Worm (Caenorhabditis elegans): ENCODE results near the gene bub-3.

ce11 chrII:13736089-13736488, 10.2 kb downstream of the bub-3 start, which contains the start of gene R06B9.5:
- TF ChIP-seq daf-19 (GFP tag; conservative IDR thresholded peaks at IDR 0.05) = no peak
- TF ChIP-seq snpc-4 (tag; optimal IDR thresholded peaks at IDR 0.05) = no peak
- TF ChIP-seq snpc-1.2 (GFP tag; IDR thresholded peaks at IDR 0.05) = no peak
- TF ChIP-seq mdt-29 (GFP tag; IDR thresholded peaks at IDR 0.05) = no peak
- no peak for TF ChIP-seq pha-4 (GFP tag; IDR thresholded peaks at IDR 0.05)
- TF ChIP-seq pha-4 (tag; optimal IDR thresholded peaks at IDR 0.05) = no peak
- no peak for TF ChIP-seq jun-1 (tag; optimal IDR thresholded peaks at IDR 0.05)
- no peak for TF ChIP-seq dpl-1 (GFP tag; optimal IDR thresholded peaks at IDR 0.05)
- no peak for TF ChIP-seq nhr-76 (tag; optimal IDR thresholded peaks at IDR 0.05)
- no peak for TF ChIP-seq nhr-10 (tag; optimal IDR thresholded peaks at IDR 0.05)
- TF ChIP-seq lin-13 (GFP tag; optimal IDR thresholded peaks at IDR 0.05) = no peak
- TF ChIP-seq mep-1 (tag; optimal IDR thresholded peaks at IDR 0.05) = no peak
- no peak for TF ChIP-seq ztf-11 (tag; optimal IDR thresholded peaks at IDR 0.05)

All from whole organism, L4 larva.